Fruit fly (Drosophila melanogaster): Measurements from ENCODE around the gene CG43886.
A peak's percentile ranks its signal among the peaks of the same experiment; 100 is the strongest.

- no peak for TF ChIP-seq pan (optimal IDR thresholded peaks at IDR 0.05)
- no peak for TF ChIP-seq Rel (GFP tag; optimal IDR thresholded peaks at IDR 0.05)
- no peak for TF ChIP-seq Rel (tag; optimal IDR thresholded peaks at IDR 0.05)
- TF ChIP-seq Myc (optimal IDR thresholded peaks at IDR 0.05) = no peak
- TF ChIP-seq brk (GFP tag; optimal IDR thresholded peaks at IDR 0.05) = no peak
- no peak for TF ChIP-seq Vsx2 (GFP tag; optimal IDR thresholded peaks at IDR 0.05; ENCODE audit: partially characterized antibody)
- no peak for TF ChIP-seq Sp1 (GFP tag; optimal IDR thresholded peaks at IDR 0.05)
- TF ChIP-seq rgr (GFP tag; optimal IDR thresholded peaks at IDR 0.05) = peak; percentile 14
- no peak for TF ChIP-seq CrebA (GFP tag; optimal IDR thresholded peaks at IDR 0.05; ENCODE audit: borderline replicate concordance)
- TF ChIP-seq Dif (GFP tag; optimal IDR thresholded peaks at IDR 0.05; ENCODE audit: partially characterized antibody) = no peak
- TF ChIP-seq ey (GFP tag; optimal IDR thresholded peaks at IDR 0.05) = peak; percentile 9
- TF ChIP-seq psq (GFP tag; optimal IDR thresholded peaks at IDR 0.05) = no peak
- TF ChIP-seq N (GFP tag; optimal IDR thresholded peaks at IDR 0.05) = no peak
- peak; percentile 9 for TF ChIP-seq woc (GFP tag; optimal IDR thresholded peaks at IDR 0.05)
Observed at dm6 chr3L:8175818-8176217, 16.2 kb upstream of the CG43886 start, which contains the start of gene RecQ4.
